Worm (Caenorhabditis elegans) whole organism, early embryonic: ENCODE measurements around the gene lin-31.

Experiments used
- F13C5.2 ChIP-seq: sonication (generic microtip); optimal IDR thresholded peaks from 2 replicates; lab custom pipeline; 2017; ENCODE audit warnings: mild to moderate bottlenecking, missing genetic modification characterization, inconsistent platforms, missing compliant biosample characterization
- aly-1 ChIP-seq: sonication (generic microtip); optimal IDR thresholded peaks from 2 replicates; lab custom pipeline; 2016; ENCODE audit warnings: missing genetic modification characterization, missing compliant biosample characterization
- ama-1 ChIP-seq: fragments of 150-350 bp; optimal IDR thresholded peaks from 2 replicates; lab custom pipeline; 2014
- ets-7 ChIP-seq: sonication (generic microtip); optimal IDR thresholded peaks from 2 replicates; lab custom pipeline; 2016; ENCODE audit warnings: missing genotype, missing genetic modification characterization, missing compliant biosample characterization
- flt-1 ChIP-seq: fragments of 200-800 bp; sonication (Bioruptor generic); IDR thresholded peaks from 2 replicates; pipeline ENCODE4 v1.3.6; 2022; ENCODE audit warnings: missing genetic modification characterization, missing compliant biosample characterization
- hmg-4 ChIP-seq: fragments of 200-800 bp; sonication (Bioruptor generic); optimal IDR thresholded peaks from 2 replicates; lab custom pipeline; 2018; ENCODE audit warnings: mild to moderate bottlenecking, missing genetic modification characterization, missing compliant biosample characterization
- hnd-1 ChIP-seq: sonication (generic microtip); optimal IDR thresholded peaks from 2 replicates; lab custom pipeline; 2016; ENCODE audit warnings: missing genetic modification characterization, missing compliant biosample characterization
- scrt-1 ChIP-seq: fragments of 200-800 bp; sonication (Bioruptor generic); IDR thresholded peaks from 2 replicates; pipeline ENCODE4 v1.3.6; 2022; ENCODE audit warnings: missing genetic modification characterization, missing compliant biosample characterization
- sea-1 ChIP-seq: fragments of 200-800 bp; sonication (Bioruptor generic); conservative IDR thresholded peaks from 2 replicates; pipeline ENCODE4 v1.3.6; 2022; ENCODE audit warnings: missing genetic modification characterization, missing compliant biosample characterization
- tbx-11 ChIP-seq: fragments of 200-800 bp; sonication (Bioruptor generic); IDR thresholded peaks from 2 replicates; pipeline ENCODE4 v1.3.6; 2022; ENCODE audit warnings: missing genetic modification characterization, missing compliant biosample characterization
- tbx-37 ChIP-seq: fragments of 200-800 bp; sonication (Bioruptor generic); conservative IDR thresholded peaks from 2 replicates; pipeline ENCODE4 v1.3.6; 2022; ENCODE audit warnings: missing genetic modification reagents, missing genetic modification characterization, missing compliant biosample characterization
- tra-4 ChIP-seq: sonication (generic microtip); optimal IDR thresholded peaks from 2 replicates; lab custom pipeline; 2017; ENCODE audit warnings: missing genetic modification characterization, missing compliant biosample characterization

DNA sequence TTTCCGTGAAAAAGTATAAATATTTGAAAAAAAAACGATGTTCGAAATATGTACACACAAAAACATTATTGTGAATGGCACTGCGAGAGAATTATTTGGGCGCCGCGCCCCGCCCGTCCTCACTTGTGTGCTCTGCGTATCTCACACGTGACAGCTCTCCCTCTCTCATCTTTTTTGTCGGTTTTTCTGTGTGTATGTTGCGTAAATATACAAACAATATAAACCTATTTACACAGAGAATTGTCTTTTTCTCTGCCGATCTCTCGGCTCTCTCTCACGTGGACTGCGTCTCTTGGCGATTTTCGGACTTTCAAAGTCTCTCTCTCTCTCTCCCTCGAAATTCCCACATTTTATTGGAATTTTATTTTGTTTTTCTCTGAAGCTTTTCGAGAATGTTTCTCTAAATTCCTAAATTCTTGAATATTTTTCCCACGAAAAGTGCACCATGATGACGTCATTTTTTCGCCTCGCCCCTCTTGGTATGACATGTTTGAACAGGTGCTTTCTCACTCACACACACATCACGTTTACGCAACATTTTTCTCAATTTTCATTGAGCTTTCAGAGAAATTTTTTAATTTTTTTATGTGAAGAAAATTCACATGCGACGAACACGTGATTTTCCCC, 23.6 kb upstream of the lin-31 start:
- TF ChIP-seq F13C5.2 (tag; lab: Kevin White, UChicago) (peak; percentile 3), sea-1 (GFP tag; lab: Robert Waterston, UW) (no peak), tbx-37 (GFP tag; lab: Robert Waterston, UW) (no peak), scrt-1 (GFP tag; lab: Robert Waterston, UW) (no peak), ama-1 (lab: Kevin White, UChicago) (no peak), flt-1 (GFP tag; lab: Robert Waterston, UW) (no peak), tra-4 (tag; lab: Kevin White, UChicago) (no peak), ets-7 (tag; lab: Kevin White, UChicago) (no peak), hnd-1 (no peak), tbx-11 (GFP tag; lab: Robert Waterston, UW) (no peak), aly-1 (tag; lab: Kevin White, UChicago) (no peak), hmg-4 (GFP tag; lab: Kevin White, UChicago) (peak; percentile 11)
